Worm (Caenorhabditis elegans) whole organism, L3 larva: Measurements from ENCODE around the gene ZK994.6.

Experiments
- ceh-82 ChIP-seq: fragments of 150-350 bp; optimal IDR thresholded peaks from 2 replicates; lab custom pipeline; 2014; ENCODE audit warnings: missing biosample characterization, missing genetic modification characterization
- elt-2 ChIP-seq: sonication (generic microtip); optimal IDR thresholded peaks from 2 replicates; lab custom pipeline; 2016; ENCODE audit warnings: missing genetic modification reagents, mild to moderate bottlenecking, missing genetic modification characterization, missing compliant biosample characterization
- eor-1 ChIP-seq, 2 experiments: fragments of 150-350 bp; optimal IDR thresholded peaks; 2 replicates each; lab custom pipeline; 2014 to 2018; ENCODE audit warnings: missing biosample characterization in 2 of 2, missing genetic modification characterization in 2 of 2
- fos-1 ChIP-seq: fragments of 150-350 bp; optimal IDR thresholded peaks from 2 replicates; lab custom pipeline; 2014; ENCODE audit warnings: missing biosample characterization, missing genetic modification characterization
- jun-1 ChIP-seq: fragments of 150-350 bp; optimal IDR thresholded peaks from 2 replicates; lab custom pipeline; 2014; ENCODE audit warnings: missing biosample characterization, missing genetic modification reagents, missing genetic modification characterization
- nhr-23 ChIP-seq: fragments of 150-350 bp; optimal IDR thresholded peaks from 2 replicates; lab custom pipeline; 2014; ENCODE audit warnings: missing biosample characterization, missing genetic modification reagents, missing genetic modification characterization
- snpc-4 ChIP-seq: fragments of 150-350 bp; optimal IDR thresholded peaks from 2 replicates; lab custom pipeline; 2014; ENCODE audit warnings: missing biosample characterization, missing genetic modification characterization
- zag-1 ChIP-seq: fragments of 150-350 bp; optimal IDR thresholded peaks from 2 replicates; lab custom pipeline; 2014; ENCODE audit warnings: missing biosample characterization, missing genetic modification characterization

DNA sequence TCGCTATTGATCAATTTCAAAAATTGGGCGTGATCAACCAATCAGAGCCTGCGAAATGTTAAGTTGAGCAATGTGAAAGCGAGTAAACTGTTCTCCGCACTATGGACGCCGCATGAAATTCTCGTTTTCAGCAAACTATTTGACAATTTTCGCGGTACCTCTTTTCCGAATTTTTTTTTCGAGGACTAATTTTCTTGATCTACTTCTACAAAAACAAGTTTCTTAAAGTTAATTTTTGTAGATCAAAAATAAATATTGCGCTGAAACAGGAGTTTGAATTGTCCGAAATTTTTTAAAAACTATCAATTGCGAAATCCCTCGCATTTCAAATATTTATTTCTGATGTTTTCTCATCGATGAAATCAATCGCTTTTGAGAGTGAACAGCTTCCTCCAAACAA, 10.5 kb upstream of the ZK994.6 start:
- no peak for TF ChIP-seq zag-1 (tag; lab: Kevin White, UChicago)
- no peak for TF ChIP-seq snpc-4 (tag; lab: Kevin White, UChicago)
- no peak for TF ChIP-seq fos-1 (tag; lab: Kevin White, UChicago)
- TF ChIP-seq eor-1 (tag; optimal IDR thresholded peaks at IDR 0.05; lab: Kevin White, UChicago): no peak
- TF ChIP-seq jun-1 (tag; lab: Kevin White, UChicago): no peak
- no peak for TF ChIP-seq nhr-23
- no peak for TF ChIP-seq elt-2 (tag; lab: Kevin White, UChicago)
- TF ChIP-seq ceh-82 (tag; lab: Kevin White, UChicago): no peak
